Fruit fly (Drosophila melanogaster) whole organism: ENCODE measurements around the gene BOD1.

ENCODE experiments used
- CG8478 ChIP-seq: fragments of >200 bp; optimal IDR thresholded peaks from 2 replicates; lab custom pipeline; 2018; ENCODE audit warnings: inconsistent platforms
- Dll ChIP-seq: fragments of >200 bp; optimal IDR thresholded peaks from 2 replicates; lab custom pipeline; 2017
- EcR ChIP-seq, 2 experiments: fragments of >200 bp; optimal IDR thresholded peaks; 2 replicates each; lab custom pipeline; 2017; ENCODE audit warnings: missing biosample characterization in 2 of 2, missing genetic modification characterization in 2 of 2, missing genetic modification reagents in 2 of 2
- pan ChIP-seq: fragments of >200 bp; optimal IDR thresholded peaks from 2 replicates; lab custom pipeline; 2017
- psq ChIP-seq: fragments of >200 bp; optimal IDR thresholded peaks from 2 replicates; lab custom pipeline; 2017
- usp ChIP-seq: fragments of >200 bp; optimal IDR thresholded peaks from 2 replicates; lab custom pipeline; 2017; ENCODE audit warnings: missing biosample characterization, missing genetic modification characterization, mixed read lengths

- TF ChIP-seq pan (no peak), usp (no peak), CG8478 (lab: Kevin White, UChicago) (no peak), Dll (lab: Kevin White, UChicago) (no peak), EcR (GFP tag; optimal IDR thresholded peaks at IDR 0.05; lab: Kevin White, UChicago) (no peak), psq (lab: Kevin White, UChicago) (no peak)
These were observed 19.9 kb downstream of the BOD1 start for dm6 chr3R:27957967-27958366.
